Fruit fly (Drosophila melanogaster): ENCODE measurements around the gene Hus1-like.

DNA sequence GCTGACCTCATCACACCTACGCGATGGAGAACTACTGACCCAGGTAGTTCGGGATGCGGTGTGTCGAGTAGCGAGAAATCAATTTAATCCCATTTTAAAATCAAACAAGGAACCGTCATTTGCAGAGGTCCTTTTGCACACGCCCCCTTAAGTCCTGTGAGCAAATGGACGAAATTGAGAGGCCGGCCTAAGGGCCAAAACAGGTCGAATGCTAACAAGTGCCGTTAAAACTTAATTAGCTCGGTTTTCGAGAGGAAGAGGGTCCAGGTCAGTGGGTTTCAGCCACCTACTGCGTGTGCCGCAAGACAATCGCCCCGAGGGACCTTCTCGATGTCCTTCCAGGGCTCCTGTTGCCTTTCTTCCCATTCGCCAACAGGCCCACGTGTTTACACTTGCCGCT lies 34.3 kb upstream of the Hus1-like start:
- TF ChIP-seq cic (GFP tag; optimal IDR thresholded peaks at IDR 0.05) (no peak), kay (GFP tag; ENCODE audit: borderline replicate concordance) (no peak), CG11617 (GFP tag; optimal IDR thresholded peaks at IDR 0.05) (no peak), Crg-1 (GFP tag; optimal IDR thresholded peaks at IDR 0.05) (no peak), CG12768 (GFP tag; optimal IDR thresholded peaks at IDR 0.05) (no peak), bab1 (GFP tag; optimal IDR thresholded peaks at IDR 0.05) (no peak), CG7045 (GFP tag; optimal IDR thresholded peaks at IDR 0.05) (no peak), CG5204 (GFP tag; optimal IDR thresholded peaks at IDR 0.05) (no peak), CG1620 (GFP tag; optimal IDR thresholded peaks at IDR 0.05) (no peak), pad (GFP tag; optimal IDR thresholded peaks at IDR 0.05) (no peak)

Data from whole organism, adult.